Fruit fly (Drosophila melanogaster) whole organism, embryonic: ENCODE data around the gene RpS9.

Experiments used
- C15 ChIP-seq: fragments of 200-800 bp; sonication (Bioruptor generic); IDR thresholded peaks from 3 replicates; pipeline ENCODE4 v1.3.6; 2022; ENCODE audit warnings: missing biosample characterization, missing genetic modification characterization
- CG10543 ChIP-seq: fragments of 200-800 bp; sonication (Bioruptor generic); optimal IDR thresholded peaks from 3 replicates; lab custom pipeline; 2017; ENCODE audit warnings: missing biosample characterization, mild to moderate bottlenecking, missing genetic modification characterization, moderate library complexity
- CG10565 ChIP-seq: fragments of 200-800 bp; sonication (Bioruptor generic); optimal IDR thresholded peaks from 3 replicates; lab custom pipeline; 2016; ENCODE audit warnings: missing biosample characterization, mild to moderate bottlenecking, missing genetic modification characterization
- CG13894 ChIP-seq: fragments of 200-800 bp; sonication (Bioruptor generic); optimal IDR thresholded peaks from 3 replicates; lab custom pipeline; 2018; ENCODE audit warnings: missing biosample characterization, mild to moderate bottlenecking, missing genetic modification characterization, moderate library complexity
- CG15011 ChIP-seq: fragments of 200-800 bp; sonication (Bioruptor generic); optimal IDR thresholded peaks from 3 replicates; lab custom pipeline; 2018; ENCODE audit warnings: missing biosample characterization, mild to moderate bottlenecking, missing genetic modification characterization
- CG30020 ChIP-seq: fragments of 200-800 bp; optimal IDR thresholded peaks from 2 replicates; lab custom pipeline; 2019; ENCODE audit warnings: missing biosample characterization, mild to moderate bottlenecking, missing genetic modification characterization, moderate library complexity
- CG34224 ChIP-seq: fragments of 200-800 bp; sonication (Bioruptor generic); IDR thresholded peaks from 3 replicates; pipeline ENCODE4 v1.3.6; 2022; ENCODE audit warnings: missing biosample characterization, missing genetic modification characterization; ENCODE audit not compliant: partially characterized antibody
- CG34422 ChIP-seq: fragments of 200-800 bp; sonication (Bioruptor generic); IDR thresholded peaks from 3 replicates; pipeline ENCODE4 v1.3.6; 2022; ENCODE audit warnings: missing biosample characterization, missing genetic modification characterization
- CG4424 ChIP-seq: fragments of 200-800 bp; sonication (Bioruptor generic); optimal IDR thresholded peaks from 3 replicates; lab custom pipeline; 2016; ENCODE audit warnings: missing biosample characterization, missing genetic modification characterization
- CG7839 ChIP-seq: fragments of 200-800 bp; sonication (Bioruptor generic); optimal IDR thresholded peaks from 3 replicates; lab custom pipeline; 2018; ENCODE audit warnings: missing biosample characterization, mild to moderate bottlenecking, missing genetic modification characterization, moderate library complexity
- CG8478 ChIP-seq: fragments of >200 bp; optimal IDR thresholded peaks from 2 replicates; lab custom pipeline; 2018
- Dll ChIP-seq: fragments of 200-800 bp; sonication (Bioruptor generic); IDR thresholded peaks from 4 replicates; pipeline ENCODE4 v1.3.6; 2022; ENCODE audit warnings: missing biosample characterization, missing genetic modification characterization; ENCODE audit not compliant: partially characterized antibody
- ERR ChIP-seq: fragments of 200-800 bp; sonication (Bioruptor generic); optimal IDR thresholded peaks from 2 replicates; lab custom pipeline; 2016; ENCODE audit warnings: missing biosample characterization, missing genetic modification characterization
- Eip74EF ChIP-seq, 2 experiments: fragments of 200-800 bp in 1 of 2; fragments of >200 bp in 1 of 2; sonication (Bioruptor generic) in 1 of 2; optimal IDR thresholded peaks; 2 replicates each; lab custom pipeline; 2017 to 2019; ENCODE audit warnings: missing biosample characterization in 2 of 2, missing genetic modification characterization in 2 of 2, mild to moderate bottlenecking in 1 of 2, moderate library complexity in 1 of 2
- HHEX ChIP-seq: fragments of 200-800 bp; sonication (Bioruptor generic); optimal IDR thresholded peaks from 3 replicates; lab custom pipeline; 2017; ENCODE audit warnings: missing biosample characterization, mild to moderate bottlenecking, missing genetic modification characterization, missing genetic modification reagents
- Hr3 ChIP-seq: fragments of 200-800 bp; sonication (Bioruptor generic); optimal IDR thresholded peaks from 3 replicates; lab custom pipeline; 2016; ENCODE audit warnings: missing biosample characterization, missing genetic modification characterization
- MTF-1 ChIP-seq: fragments of 200-800 bp; sonication (Bioruptor generic); optimal IDR thresholded peaks from 2 replicates; lab custom pipeline; 2018; ENCODE audit warnings: missing biosample characterization, mild to moderate bottlenecking, missing genetic modification characterization, borderline replicate concordance
- NFAT ChIP-seq: fragments of 200-800 bp; sonication (Bioruptor generic); IDR thresholded peaks from 2 replicates; pipeline ENCODE4 v1.3.6; 2022; ENCODE audit warnings: missing biosample characterization, missing genetic modification characterization
- Nf-YB ChIP-seq: fragments of 200-800 bp; sonication (Bioruptor generic); optimal IDR thresholded peaks from 3 replicates; lab custom pipeline; 2019; ENCODE audit warnings: missing biosample characterization, mild to moderate bottlenecking, missing genetic modification characterization, moderate library complexity
- Nf-YC ChIP-seq: fragments of 200-800 bp; optimal IDR thresholded peaks from 3 replicates; lab custom pipeline; 2019; ENCODE audit warnings: missing biosample characterization, mild to moderate bottlenecking, missing genetic modification characterization, moderate library complexity
- Oli ChIP-seq: fragments of 200-800 bp; sonication (Bioruptor generic); optimal IDR thresholded peaks from 2 replicates; lab custom pipeline; 2018; ENCODE audit warnings: missing biosample characterization, mild to moderate bottlenecking, missing genetic modification characterization, moderate library complexity
- Stat92E ChIP-seq, 3 experiments: fragments of >200 bp in 2 of 3; fragments of 200-800 bp in 1 of 3; sonication (Bioruptor generic) in 1 of 3; optimal IDR thresholded peaks; 2 replicates each; lab custom pipeline; 2017 to 2019; ENCODE audit warnings: missing biosample characterization in 3 of 3, missing genetic modification characterization in 3 of 3, mild to moderate bottlenecking in 1 of 3, moderate library complexity in 1 of 3
- Tbp ChIP-seq: fragments of >200 bp; optimal IDR thresholded peaks from 2 replicates; lab custom pipeline; 2018; ENCODE audit warnings: missing biosample characterization, missing genetic modification characterization
- Trl ChIP-seq, 3 experiments: fragments of >200 bp in 2 of 3; fragments of 200-800 bp in 1 of 3; sonication (Bioruptor generic) in 1 of 3; optimal IDR thresholded peaks; 2 replicates in 1 of 3; 3 replicates in 2 of 3; lab custom pipeline; 2016 to 2017; ENCODE audit warnings: missing biosample characterization in 1 of 3, missing genetic modification characterization in 1 of 3
- al ChIP-seq: fragments of 200-800 bp; sonication (Bioruptor generic); IDR thresholded peaks from 2 replicates; pipeline ENCODE4 v1.3.6; 2022; ENCODE audit warnings: missing biosample characterization, missing genetic modification characterization
- aop ChIP-seq: fragments of 200-800 bp; sonication (Bioruptor generic); IDR thresholded peaks from 2 replicates; pipeline ENCODE4 v1.3.6; 2022; ENCODE audit warnings: missing biosample characterization, missing genetic modification characterization
- ash1 ChIP-seq: fragments of 200-800 bp; sonication (Bioruptor generic); optimal IDR thresholded peaks from 2 replicates; lab custom pipeline; 2018; ENCODE audit warnings: missing biosample characterization, mild to moderate bottlenecking, missing genetic modification characterization
- bab2 ChIP-seq: fragments of 200-800 bp; sonication (Bioruptor generic); optimal IDR thresholded peaks from 2 replicates; lab custom pipeline; 2016; ENCODE audit warnings: missing biosample characterization, missing genetic modification characterization
- caup ChIP-seq: fragments of 200-800 bp; sonication (Bioruptor generic); optimal IDR thresholded peaks from 3 replicates; lab custom pipeline; 2017; ENCODE audit warnings: missing biosample characterization, mild to moderate bottlenecking, missing genetic modification characterization, moderate library complexity; ENCODE audit not compliant: severe bottlenecking
- chinmo ChIP-seq: fragments of 200-800 bp; sonication (Bioruptor generic); IDR thresholded peaks from 4 replicates; pipeline ENCODE4 v1.3.6; 2022; ENCODE audit warnings: missing biosample characterization, missing genetic modification characterization; ENCODE audit not compliant: partially characterized antibody
- cwo ChIP-seq: fragments of 200-800 bp; sonication (Bioruptor generic); optimal IDR thresholded peaks from 3 replicates; lab custom pipeline; 2017; ENCODE audit warnings: missing biosample characterization, missing genetic modification characterization, mild to moderate bottlenecking, moderate library complexity, missing genetic modification reagents
- dm ChIP-seq: fragments of 200-800 bp; sonication (Bioruptor generic); optimal IDR thresholded peaks from 3 replicates; lab custom pipeline; 2016; ENCODE audit warnings: missing biosample characterization, missing genetic modification characterization
- dmrt99B ChIP-seq: fragments of 200-800 bp; sonication (Bioruptor generic); optimal IDR thresholded peaks from 2 replicates; lab custom pipeline; 2018; ENCODE audit warnings: missing biosample characterization, mild to moderate bottlenecking, missing genetic modification characterization, moderate library complexity
- ems ChIP-seq: fragments of 200-800 bp; sonication (Bioruptor generic); optimal IDR thresholded peaks from 3 replicates; lab custom pipeline; 2016; ENCODE audit warnings: missing biosample characterization, missing genetic modification characterization
- gro ChIP-seq: fragments of 200-800 bp; sonication (Bioruptor generic); optimal IDR thresholded peaks from 2 replicates; lab custom pipeline; 2016; ENCODE audit warnings: missing biosample characterization, missing genetic modification characterization
- hbn ChIP-seq: fragments of 200-800 bp; sonication (Bioruptor generic); IDR thresholded peaks from 2 replicates; pipeline ENCODE4 v1.3.6; 2022; ENCODE audit warnings: missing biosample characterization, missing genetic modification characterization; ENCODE audit not compliant: partially characterized antibody
- jumu ChIP-seq: fragments of 200-800 bp; sonication (Bioruptor generic); optimal IDR thresholded peaks from 3 replicates; lab custom pipeline; 2016; ENCODE audit warnings: missing biosample characterization, missing genetic modification characterization
- klu ChIP-seq: fragments of 200-800 bp; sonication (Bioruptor generic); IDR thresholded peaks from 2 replicates; pipeline ENCODE4 v1.3.6; 2022; ENCODE audit warnings: missing biosample characterization, missing genetic modification characterization
- lab ChIP-seq: fragments of 200-800 bp; sonication (Bioruptor generic); optimal IDR thresholded peaks from 3 replicates; lab custom pipeline; 2017; ENCODE audit warnings: missing biosample characterization, missing genetic modification characterization, mild to moderate bottlenecking, moderate library complexity, missing genetic modification reagents
- maf-S ChIP-seq: fragments of 200-800 bp; sonication (Bioruptor generic); optimal IDR thresholded peaks from 2 replicates; lab custom pipeline; 2016; ENCODE audit warnings: missing biosample characterization, missing genetic modification characterization
- mam ChIP-seq: fragments of 200-800 bp; sonication (Bioruptor generic); optimal IDR thresholded peaks from 3 replicates; lab custom pipeline; 2016; ENCODE audit warnings: missing biosample characterization, missing genetic modification characterization
- mirr ChIP-seq: fragments of 200-800 bp; sonication (Bioruptor generic); optimal IDR thresholded peaks from 3 replicates; lab custom pipeline; 2018; ENCODE audit warnings: missing biosample characterization, mild to moderate bottlenecking, missing genetic modification characterization
- org-1 ChIP-seq: fragments of 200-800 bp; sonication (Bioruptor generic); optimal IDR thresholded peaks from 2 replicates; lab custom pipeline; 2017; ENCODE audit warnings: missing biosample characterization, missing genetic modification characterization
- sd ChIP-seq: fragments of 200-800 bp; sonication (Bioruptor generic); optimal IDR thresholded peaks from 3 replicates; lab custom pipeline; 2018; ENCODE audit warnings: missing biosample characterization, mild to moderate bottlenecking, missing genetic modification characterization, moderate library complexity
- sob ChIP-seq: fragments of 200-800 bp; sonication (Bioruptor generic); IDR thresholded peaks from 2 replicates; pipeline ENCODE4 v1.3.6; 2022; ENCODE audit warnings: missing biosample characterization, missing genetic modification characterization
- stc ChIP-seq: fragments of 200-800 bp; sonication (Bioruptor generic); IDR thresholded peaks from 2 replicates; pipeline ENCODE4 v1.3.6; 2022; ENCODE audit warnings: missing biosample characterization, missing genetic modification characterization
- unc-4 ChIP-seq: fragments of 200-800 bp; sonication (Bioruptor generic); IDR thresholded peaks from 2 replicates; pipeline ENCODE4 v1.3.6; 2022; ENCODE audit warnings: missing biosample characterization, missing genetic modification characterization; ENCODE audit not compliant: partially characterized antibody
- zen ChIP-seq: fragments of 200-800 bp; sonication (Bioruptor generic); optimal IDR thresholded peaks from 3 replicates; lab custom pipeline; 2018; ENCODE audit warnings: missing biosample characterization, mild to moderate bottlenecking, missing genetic modification characterization, moderate library complexity

RpS9 gene

DNA sequence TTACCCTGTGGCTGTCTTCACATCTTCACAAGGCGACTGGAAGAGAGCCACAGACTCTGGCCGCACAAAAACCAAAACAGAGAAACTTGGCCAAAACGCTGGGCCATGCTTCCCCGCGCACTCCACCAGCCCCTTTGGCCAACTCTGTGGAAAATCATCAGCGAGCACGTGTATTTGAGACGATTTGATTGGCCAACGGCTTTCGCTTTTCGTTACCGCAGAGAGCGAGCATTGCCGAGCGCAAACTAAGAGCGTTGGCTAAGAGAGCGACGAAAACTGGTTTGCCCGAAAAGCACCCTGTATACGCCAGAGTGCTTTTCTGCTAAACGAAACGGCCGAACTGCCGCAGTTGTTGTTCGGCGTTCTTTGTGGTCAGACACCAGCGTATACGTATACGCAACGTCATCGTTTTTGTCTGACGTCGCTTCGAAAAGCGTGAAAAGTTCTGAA is 35.6 kb upstream of the RpS9 start, which contains the start of gene CG42673 (continued):
- TF ChIP-seq CG30020 (tag; lab: Kevin White, UChicago), result no peak
- peak; percentile 98 for TF ChIP-seq Nf-YB (GFP tag; lab: Kevin White, UChicago)
- TF ChIP-seq dmrt99B (tag; lab: Kevin White, UChicago), result peak; percentile 5
- no peak for TF ChIP-seq aop (GFP tag; lab: Robert Waterston, UW)
- TF ChIP-seq CG7839 (tag; lab: Kevin White, UChicago), result no peak
- TF ChIP-seq zen (tag; lab: Kevin White, UChicago), result no peak
- no peak for TF ChIP-seq HHEX
- peak; percentile 1 for TF ChIP-seq CG4424
- peak; percentile 50; the same call in 1 of the 2 replicates for TF ChIP-seq unc-4 (GFP tag; lab: Robert Waterston, UW)
- no peak for TF ChIP-seq ems (GFP tag; lab: Kevin White, UChicago)
- no peak for TF ChIP-seq ERR (GFP tag; lab: Kevin White, UChicago)
- no peak for TF ChIP-seq bab2 (GFP tag; lab: Kevin White, UChicago)
- TF ChIP-seq lab (GFP tag; lab: Kevin White, UChicago), result peak; percentile 17
- TF ChIP-seq caup (GFP tag; lab: Kevin White, UChicago), result peak; percentile 11
- peak; percentile 31 for TF ChIP-seq CG13894
- TF ChIP-seq gro (GFP tag; lab: Kevin White, UChicago), result no peak
- peak; percentile 86 to 89 for TF ChIP-seq Trl (optimal IDR thresholded peaks at IDR 0.05; lab: Kevin White, UChicago)
- TF ChIP-seq Trl (GFP tag; optimal IDR thresholded peaks at IDR 0.05; lab: Kevin White, UChicago), result peak; percentile 15
- no peak for TF ChIP-seq CG15011 (GFP tag; lab: Kevin White, UChicago)
- TF ChIP-seq Eip74EF (GFP tag; optimal IDR thresholded peaks at IDR 0.05; lab: Kevin White, UChicago), result peak in 1 of 2 experiments; percentile 40
- TF ChIP-seq CG10543 (GFP tag; lab: Kevin White, UChicago), result peak; percentile 37
- no peak for TF ChIP-seq klu
- 0 out of 3 replicates have a peak, but pooled peaks have one; percentile 39 for TF ChIP-seq CG34224 (GFP tag; lab: Robert Waterston, UW)
- TF ChIP-seq dm (GFP tag; lab: Kevin White, UChicago), result peak; percentile 70
- 0 out of 2 replicates have a peak, but pooled peaks have one; percentile 14 for TF ChIP-seq stc (GFP tag; lab: Robert Waterston, UW)
- TF ChIP-seq NFAT (GFP tag; lab: Robert Waterston, UW), result 0 out of 2 replicates have a peak, but pooled peaks have one; percentile 31
- TF ChIP-seq C15 (GFP tag; lab: Robert Waterston, UW), result no peak
- peak; percentile 49 for TF ChIP-seq mirr
- peak in 1 of 3 experiments; percentile 33 for TF ChIP-seq Stat92E (GFP tag; optimal IDR thresholded peaks at IDR 0.05; lab: Kevin White, UChicago)
- no peak for TF ChIP-seq Oli (tag; lab: Kevin White, UChicago)
- TF ChIP-seq Hr3 (GFP tag; lab: Kevin White, UChicago), result no peak
- TF ChIP-seq CG34422 (GFP tag; lab: Robert Waterston, UW), result peak; percentile 72; the same call in 1 of the 3 replicates
- peak; percentile 8 for TF ChIP-seq ash1 (GFP tag; lab: Kevin White, UChicago)
- no peak for TF ChIP-seq mam (GFP tag; lab: Kevin White, UChicago)
- no peak for TF ChIP-seq Tbp (GFP tag; lab: Kevin White, UChicago)
- TF ChIP-seq CG8478 (lab: Kevin White, UChicago), result no peak
- TF ChIP-seq Dll (GFP tag; lab: Robert Waterston, UW), result peak; percentile 56; the same call in 2 of the 4 replicates
- peak; percentile 84; the same call in 2 of the 4 replicates for TF ChIP-seq chinmo (GFP tag; lab: Robert Waterston, UW)
- peak; percentile 47; the same call in 1 of the 2 replicates for TF ChIP-seq hbn (GFP tag; lab: Robert Waterston, UW)
- no peak for TF ChIP-seq CG10565 (GFP tag; lab: Kevin White, UChicago)
- peak; percentile 42 for TF ChIP-seq MTF-1 (GFP tag; lab: Kevin White, UChicago)
- TF ChIP-seq Nf-YC, result peak; percentile 99
- TF ChIP-seq cwo (GFP tag; lab: Kevin White, UChicago), result peak; percentile 99
- no peak for TF ChIP-seq jumu (GFP tag; lab: Kevin White, UChicago)
- peak; percentile 14 for TF ChIP-seq sd (tag; lab: Kevin White, UChicago)
- TF ChIP-seq al (GFP tag; lab: Robert Waterston, UW), result no peak
- TF ChIP-seq maf-S, result no peak
- TF ChIP-seq sob, result 0 out of 2 replicates have a peak, but pooled peaks have one; percentile 25
- TF ChIP-seq org-1 (GFP tag; lab: Kevin White, UChicago), result no peak
